Worm (Caenorhabditis elegans) whole organism, L3 larva: ENCODE results near the gene srx-96.

Experiments
- R02D3.7 ChIP-seq: fragments of 150-350 bp; optimal IDR thresholded peaks from 2 replicates; lab custom pipeline; 2014; ENCODE audit warnings: missing biosample characterization, missing genetic modification characterization
- ZK546.5 ChIP-seq: sonication (generic microtip); optimal IDR thresholded peaks from 2 replicates; lab custom pipeline; 2017; ENCODE audit warnings: missing biosample characterization, missing genetic modification characterization
- aly-2 ChIP-seq: fragments of 150-350 bp; optimal IDR thresholded peaks from 2 replicates; lab custom pipeline; 2014; ENCODE audit warnings: missing biosample characterization, missing genetic modification characterization
- ama-1 ChIP-seq: fragments of 150-350 bp; optimal IDR thresholded peaks from 2 replicates; lab custom pipeline; 2018
- ceh-16 ChIP-seq: sonication (generic microtip); optimal IDR thresholded peaks from 2 replicates; lab custom pipeline; 2017; ENCODE audit warnings: missing biosample characterization, missing genetic modification characterization
- ceh-28 ChIP-seq: fragments of 150-350 bp; optimal IDR thresholded peaks from 2 replicates; lab custom pipeline; 2014; ENCODE audit warnings: missing biosample characterization, missing genetic modification reagents, missing genetic modification characterization
- ceh-82 ChIP-seq: fragments of 150-350 bp; optimal IDR thresholded peaks from 2 replicates; lab custom pipeline; 2014; ENCODE audit warnings: missing biosample characterization, missing genetic modification characterization
- ceh-9 ChIP-seq: sonication (generic microtip); optimal IDR thresholded peaks from 2 replicates; lab custom pipeline; 2018; ENCODE audit warnings: missing biosample characterization, missing genetic modification characterization
- daf-12 ChIP-seq: fragments of 150-350 bp; optimal IDR thresholded peaks from 2 replicates; lab custom pipeline; 2014; ENCODE audit warnings: missing biosample characterization, missing genetic modification reagents, missing genetic modification characterization
- egl-27 ChIP-seq: sonication (generic microtip); optimal IDR thresholded peaks from 4 replicates; lab custom pipeline; 2017; ENCODE audit warnings: missing biosample characterization, missing genetic modification reagents, missing genetic modification characterization
- egl-5 ChIP-seq: fragments of 150-350 bp; optimal IDR thresholded peaks from 2 replicates; lab custom pipeline; 2017; ENCODE audit warnings: missing biosample characterization, missing genetic modification reagents, missing genetic modification characterization, inconsistent platforms
- elt-1 ChIP-seq: fragments of 150-350 bp; optimal IDR thresholded peaks from 2 replicates; lab custom pipeline; 2014; ENCODE audit warnings: missing biosample characterization, missing genetic modification characterization
- elt-2 ChIP-seq: sonication (generic microtip); optimal IDR thresholded peaks from 2 replicates; lab custom pipeline; 2016; ENCODE audit warnings: missing genetic modification reagents, mild to moderate bottlenecking, missing genetic modification characterization, missing compliant biosample characterization
- elt-3 ChIP-seq, 3 experiments: fragments of 150-350 bp in 1 of 3; sonication (generic microtip) in 2 of 3; optimal IDR thresholded peaks; 2 replicates in 2 of 3; 4 replicates in 1 of 3; lab custom pipeline; 2014 to 2017; ENCODE audit warnings: missing biosample characterization in 3 of 3, missing genetic modification characterization in 3 of 3
- fkh-2 ChIP-seq: fragments of 150-350 bp; optimal IDR thresholded peaks from 2 replicates; lab custom pipeline; 2014; ENCODE audit warnings: missing biosample characterization, missing genetic modification reagents, missing genetic modification characterization
- fos-1 ChIP-seq: fragments of 150-350 bp; optimal IDR thresholded peaks from 2 replicates; lab custom pipeline; 2014; ENCODE audit warnings: missing biosample characterization, missing genetic modification characterization
- hmg-11 ChIP-seq: sonication (generic microtip); optimal IDR thresholded peaks from 2 replicates; lab custom pipeline; 2016; ENCODE audit warnings: missing genetic modification characterization, missing compliant biosample characterization
- jun-1 ChIP-seq: fragments of 150-350 bp; optimal IDR thresholded peaks from 2 replicates; lab custom pipeline; 2014; ENCODE audit warnings: missing biosample characterization, missing genetic modification reagents, missing genetic modification characterization
- lin-15B ChIP-seq: fragments of 150-350 bp; optimal IDR thresholded peaks from 2 replicates; lab custom pipeline; 2014; ENCODE audit warnings: missing biosample characterization, missing genetic modification characterization
- lin-39 ChIP-seq: fragments of 150-350 bp; optimal IDR thresholded peaks from 2 replicates; lab custom pipeline; 2018; ENCODE audit warnings: missing biosample characterization, missing genetic modification reagents, missing genetic modification characterization
- lsy-12 ChIP-seq: sonication (generic microtip); optimal IDR thresholded peaks from 2 replicates; lab custom pipeline; 2016; ENCODE audit warnings: mild to moderate bottlenecking, missing genetic modification characterization, missing compliant biosample characterization
- mml-1 ChIP-seq: fragments of 150-350 bp; sonication (generic microtip); optimal IDR thresholded peaks from 3 replicates; lab custom pipeline; 2014; ENCODE audit warnings: missing biosample characterization, missing genetic modification characterization
- nfya-1 ChIP-seq: sonication (generic microtip); optimal IDR thresholded peaks from 2 replicates; lab custom pipeline; 2017; ENCODE audit warnings: missing genetic modification characterization, mild to moderate bottlenecking, missing compliant biosample characterization, antibody characterized with exemption, moderate library complexity; ENCODE audit not compliant: insufficient read depth
- nhr-11 ChIP-seq: fragments of 150-350 bp; optimal IDR thresholded peaks from 2 replicates; lab custom pipeline; 2014; ENCODE audit warnings: missing biosample characterization, missing genetic modification characterization
- nhr-23 ChIP-seq: fragments of 150-350 bp; optimal IDR thresholded peaks from 2 replicates; lab custom pipeline; 2014; ENCODE audit warnings: missing biosample characterization, missing genetic modification reagents, missing genetic modification characterization
- nhr-237 ChIP-seq: fragments of 150-350 bp; optimal IDR thresholded peaks from 2 replicates; lab custom pipeline; 2014; ENCODE audit warnings: missing biosample characterization, missing genetic modification characterization
- nhr-25 ChIP-seq: sonication (generic microtip); optimal IDR thresholded peaks from 2 replicates; lab custom pipeline; 2017; ENCODE audit warnings: missing biosample characterization, missing genetic modification characterization
- nhr-28 ChIP-seq: fragments of 150-350 bp; optimal IDR thresholded peaks from 2 replicates; lab custom pipeline; 2014; ENCODE audit warnings: missing biosample characterization, missing genetic modification characterization
- nhr-43 ChIP-seq: sonication (generic microtip); optimal IDR thresholded peaks from 2 replicates; lab custom pipeline; 2016; ENCODE audit warnings: mild to moderate bottlenecking, missing genetic modification characterization, missing compliant biosample characterization; ENCODE audit not compliant: poor library complexity, severe bottlenecking
- nhr-67 ChIP-seq: fragments of 150-350 bp; optimal IDR thresholded peaks from 2 replicates; lab custom pipeline; 2014; ENCODE audit warnings: missing biosample characterization, missing genetic modification characterization
- nhr-76 ChIP-seq: fragments of 150-350 bp; sonication (generic microtip); optimal IDR thresholded peaks from 5 replicates; lab custom pipeline; 2014; ENCODE audit warnings: missing biosample characterization, missing genetic modification characterization
- nhr-77 ChIP-seq: fragments of 150-350 bp; optimal IDR thresholded peaks from 2 replicates; lab custom pipeline; 2014; ENCODE audit warnings: missing biosample characterization, missing genetic modification characterization
- pqm-1 ChIP-seq: fragments of 150-350 bp; optimal IDR thresholded peaks from 2 replicates; lab custom pipeline; 2017; ENCODE audit warnings: missing biosample characterization, missing genetic modification characterization, inconsistent platforms
- sea-2 ChIP-seq: fragments of 150-350 bp; sonication (generic microtip); optimal IDR thresholded peaks from 4 replicates; lab custom pipeline; 2014; ENCODE audit warnings: missing biosample characterization, missing genetic modification reagents, missing genetic modification characterization
- skn-1 ChIP-seq: fragments of 150-350 bp; optimal IDR thresholded peaks from 2 replicates; lab custom pipeline; 2014; ENCODE audit warnings: missing biosample characterization, missing genetic modification characterization
- snpc-4 ChIP-seq: fragments of 150-350 bp; optimal IDR thresholded peaks from 2 replicates; lab custom pipeline; 2014; ENCODE audit warnings: missing biosample characterization, missing genetic modification characterization
- tbx-2 ChIP-seq: sonication (generic microtip); optimal IDR thresholded peaks from 2 replicates; lab custom pipeline; 2016; ENCODE audit warnings: mild to moderate bottlenecking, missing genetic modification characterization, missing compliant biosample characterization
- unc-39 ChIP-seq: sonication (generic microtip); optimal IDR thresholded peaks from 4 replicates; lab custom pipeline; 2017; ENCODE audit warnings: missing biosample characterization, missing genetic modification characterization
- zag-1 ChIP-seq: fragments of 150-350 bp; optimal IDR thresholded peaks from 2 replicates; lab custom pipeline; 2014; ENCODE audit warnings: missing biosample characterization, missing genetic modification characterization
- ztf-11 ChIP-seq: fragments of 150-350 bp; optimal IDR thresholded peaks from 2 replicates; lab custom pipeline; 2014; ENCODE audit warnings: missing biosample characterization, missing genetic modification characterization
- ztf-4 ChIP-seq: fragments of 150-350 bp; optimal IDR thresholded peaks from 2 replicates; lab custom pipeline; 2014; ENCODE audit warnings: missing biosample characterization, missing genetic modification characterization

srx-96 gene

DNA sequence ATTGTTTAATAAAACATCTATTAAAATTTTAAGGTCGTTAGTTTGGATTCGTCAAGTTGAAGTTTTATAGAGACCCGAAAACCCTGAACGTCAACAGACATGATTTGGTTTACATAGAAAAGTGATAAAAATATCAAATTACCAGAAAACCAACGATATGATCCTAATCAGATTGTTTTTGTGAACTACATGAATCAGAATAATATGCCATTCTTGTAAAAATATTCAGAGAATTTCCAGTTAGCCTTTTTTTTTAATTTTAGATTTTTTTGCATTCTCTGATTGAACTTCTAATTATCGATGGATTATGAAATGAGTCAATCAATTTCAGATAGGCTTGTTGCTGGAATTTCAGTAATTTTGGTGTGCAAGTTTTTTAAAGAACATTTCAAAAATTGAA lies at the start of gene srx-96:
Gene srx-96, plus strand, starts transcription at position 301 of the 400 bp plus-strand sequence.
- TF ChIP-seq elt-1 (tag; lab: Kevin White, UChicago) (no peak), daf-12 (tag; lab: Kevin White, UChicago) (no peak), egl-5 (tag; lab: Kevin White, UChicago) (no peak), nhr-237 (tag; lab: Kevin White, UChicago) (no peak), ceh-16 (tag; lab: Kevin White, UChicago) (no peak), snpc-4 (no peak), fkh-2 (tag; lab: Kevin White, UChicago) (no peak), zag-1 (tag; lab: Kevin White, UChicago) (no peak), hmg-11 (tag; lab: Kevin White, UChicago) (no peak), jun-1 (no peak), mml-1 (tag; lab: Kevin White, UChicago) (no peak), ceh-9 (tag; lab: Kevin White, UChicago) (no peak), elt-2 (tag; lab: Kevin White, UChicago) (no peak), ZK546.5 (tag; lab: Kevin White, UChicago) (no peak), sea-2 (GFP tag; lab: Kevin White, UChicago) (no peak), elt-3 (tag; optimal IDR thresholded peaks at IDR 0.05; lab: Kevin White, UChicago) (no peak), aly-2 (tag; lab: Kevin White, UChicago) (no peak), nhr-25 (tag; lab: Kevin White, UChicago) (no peak), nhr-77 (tag; lab: Kevin White, UChicago) (no peak), nhr-43 (tag; lab: Kevin White, UChicago) (no peak)

DNA sequence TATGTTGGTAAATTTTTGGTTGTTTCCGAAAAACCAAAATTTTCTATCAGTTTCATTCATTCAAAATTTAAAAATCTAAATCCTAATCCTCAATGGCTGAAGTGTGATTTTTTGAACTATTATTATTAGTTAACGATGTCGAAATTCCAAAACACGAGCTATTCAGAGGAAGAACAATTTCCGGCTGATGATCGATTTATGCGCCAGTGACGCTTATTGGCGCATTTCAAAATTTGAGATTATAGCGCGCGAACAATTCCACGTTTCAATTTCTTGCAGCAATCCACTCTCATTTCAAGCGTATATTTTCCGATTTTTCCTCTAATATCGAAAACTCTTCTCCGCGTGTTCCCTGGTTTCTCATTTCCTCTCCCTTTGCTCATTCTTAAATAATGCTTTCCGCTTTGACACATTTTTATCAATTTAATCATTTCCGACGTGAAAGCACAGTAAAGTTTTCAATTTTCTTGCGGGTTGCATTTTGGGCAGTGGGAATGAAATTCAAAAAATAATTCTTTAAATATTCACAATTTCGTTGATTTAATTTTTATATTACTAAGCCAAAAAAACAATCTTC lies 46.7 kb upstream of the srx-96 start:
- TF ChIP-seq lin-15B (tag; lab: Kevin White, UChicago), result peak; percentile 55
- peak; percentile 9 for TF ChIP-seq nhr-23 (tag; lab: Kevin White, UChicago)
- no peak for TF ChIP-seq fos-1 (tag; lab: Kevin White, UChicago)
- TF ChIP-seq elt-2 (tag; lab: Kevin White, UChicago), result peak; percentile 51
- TF ChIP-seq egl-27 (tag; lab: Kevin White, UChicago), result no peak
- no peak for TF ChIP-seq daf-12 (tag; lab: Kevin White, UChicago)
- no peak for TF ChIP-seq jun-1
- TF ChIP-seq skn-1 (tag; lab: Kevin White, UChicago), result no peak
- TF ChIP-seq fkh-2 (tag; lab: Kevin White, UChicago), result no peak
- TF ChIP-seq nhr-25 (tag; lab: Kevin White, UChicago), result no peak
- peak; percentile 40 for TF ChIP-seq ama-1 (lab: Kevin White, UChicago)
- TF ChIP-seq nfya-1, result peak; percentile 19
- TF ChIP-seq, all 47 proteins: peak for 5

DNA sequence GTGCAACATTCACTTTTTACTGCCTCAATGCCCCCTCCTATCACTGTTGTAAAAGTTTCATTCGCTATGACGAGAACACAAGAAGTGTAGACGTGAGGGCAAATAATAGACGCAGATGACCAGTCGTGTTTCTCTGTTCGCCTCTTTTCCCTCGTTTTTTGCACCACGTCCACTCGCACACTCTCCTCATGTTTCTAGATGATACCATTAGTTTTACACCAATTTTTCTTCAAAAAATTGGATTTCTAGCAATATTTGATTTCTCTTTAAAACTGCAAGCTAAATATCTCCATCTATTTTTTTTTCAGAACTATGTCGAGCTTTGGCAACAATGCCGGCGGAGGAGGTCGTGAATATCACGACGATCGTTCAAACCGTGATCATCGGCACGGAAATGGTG lies 46.1 kb upstream of the srx-96 start, which contains the start of gene rde-12:
Gene rde-12, plus strand, starts transcription at position 301 of the 400 bp plus-strand sequence.
- no peak for TF ChIP-seq nhr-237 (tag; lab: Kevin White, UChicago)
- no peak for TF ChIP-seq jun-1
- TF ChIP-seq unc-39 (tag; lab: Kevin White, UChicago), result no peak
- no peak for TF ChIP-seq nhr-76 (tag; lab: Kevin White, UChicago)
- no peak for TF ChIP-seq nhr-67 (tag; lab: Kevin White, UChicago)
- no peak for TF ChIP-seq lin-39
- TF ChIP-seq elt-2 (tag; lab: Kevin White, UChicago), result no peak
- TF ChIP-seq ceh-82 (tag; lab: Kevin White, UChicago), result no peak
- TF ChIP-seq lsy-12, result no peak
- no peak for TF ChIP-seq nhr-23 (tag; lab: Kevin White, UChicago)
- no peak for TF ChIP-seq nhr-43 (tag; lab: Kevin White, UChicago)
- TF ChIP-seq elt-3 (tag; optimal IDR thresholded peaks at IDR 0.05; lab: Kevin White, UChicago), result no peak
- TF ChIP-seq ceh-16 (tag; lab: Kevin White, UChicago), result no peak
- no peak for TF ChIP-seq R02D3.7 (tag; lab: Kevin White, UChicago)
- no peak for TF ChIP-seq sea-2 (GFP tag; lab: Kevin White, UChicago)
- no peak for TF ChIP-seq fkh-2 (tag; lab: Kevin White, UChicago)
- no peak for TF ChIP-seq ztf-4 (tag; lab: Kevin White, UChicago)
- TF ChIP-seq ceh-9 (tag; lab: Kevin White, UChicago), result no peak
- no peak for TF ChIP-seq skn-1 (tag; lab: Kevin White, UChicago)

DNA sequence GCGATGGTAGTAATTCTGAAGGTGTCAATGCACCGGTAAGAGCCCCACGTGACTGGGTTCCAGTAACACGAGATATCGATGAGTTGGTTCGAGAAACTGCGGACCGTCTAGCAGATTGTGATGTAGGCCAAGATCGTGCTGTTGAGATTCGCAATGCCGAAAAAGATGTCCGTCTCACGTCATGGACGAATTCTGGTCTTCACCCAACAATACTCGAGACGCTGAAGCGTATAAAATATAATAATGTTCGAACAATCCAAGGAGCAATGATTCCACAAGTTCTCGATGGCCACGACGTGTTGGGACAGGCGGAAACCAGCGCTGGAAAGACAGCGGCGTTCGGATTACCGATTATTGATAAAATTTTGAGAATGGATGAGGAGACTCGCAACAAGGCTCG lies 44.7 kb upstream of the srx-96 start:
- TF ChIP-seq nhr-28 (no peak), nfya-1 (no peak), ceh-82 (tag; lab: Kevin White, UChicago) (no peak), ceh-28 (tag; lab: Kevin White, UChicago) (no peak), tbx-2 (tag; lab: Kevin White, UChicago) (no peak), nhr-25 (tag; lab: Kevin White, UChicago) (no peak), fkh-2 (tag; lab: Kevin White, UChicago) (no peak), nhr-11 (tag; lab: Kevin White, UChicago) (no peak), zag-1 (tag; lab: Kevin White, UChicago) (no peak), ztf-11 (tag; lab: Kevin White, UChicago) (no peak), lsy-12 (no peak), unc-39 (tag; lab: Kevin White, UChicago) (no peak), skn-1 (tag; lab: Kevin White, UChicago) (no peak), pqm-1 (no peak)
